Worm (Caenorhabditis elegans) whole organism, L3 larva: ENCODE measurements around the gene F38B7.10.

Experiments
- R02D3.7 ChIP-seq: fragments of 150-350 bp; optimal IDR thresholded peaks from 2 replicates; lab custom pipeline; 2014; ENCODE audit warnings: missing biosample characterization, missing genetic modification characterization
- ZK546.5 ChIP-seq: sonication (generic microtip); optimal IDR thresholded peaks from 2 replicates; lab custom pipeline; 2017; ENCODE audit warnings: missing biosample characterization, missing genetic modification characterization
- aly-2 ChIP-seq: fragments of 150-350 bp; optimal IDR thresholded peaks from 2 replicates; lab custom pipeline; 2014; ENCODE audit warnings: missing biosample characterization, missing genetic modification characterization
- ama-1 ChIP-seq: fragments of 150-350 bp; optimal IDR thresholded peaks from 2 replicates; lab custom pipeline; 2018
- ceh-16 ChIP-seq: sonication (generic microtip); optimal IDR thresholded peaks from 2 replicates; lab custom pipeline; 2017; ENCODE audit warnings: missing biosample characterization, missing genetic modification characterization
- ceh-28 ChIP-seq: fragments of 150-350 bp; optimal IDR thresholded peaks from 2 replicates; lab custom pipeline; 2014; ENCODE audit warnings: missing biosample characterization, missing genetic modification reagents, missing genetic modification characterization
- ceh-82 ChIP-seq: fragments of 150-350 bp; optimal IDR thresholded peaks from 2 replicates; lab custom pipeline; 2014; ENCODE audit warnings: missing biosample characterization, missing genetic modification characterization
- ceh-9 ChIP-seq: sonication (generic microtip); optimal IDR thresholded peaks from 2 replicates; lab custom pipeline; 2018; ENCODE audit warnings: missing biosample characterization, missing genetic modification characterization
- daf-12 ChIP-seq: fragments of 150-350 bp; optimal IDR thresholded peaks from 2 replicates; lab custom pipeline; 2014; ENCODE audit warnings: missing biosample characterization, missing genetic modification reagents, missing genetic modification characterization
- egl-27 ChIP-seq: sonication (generic microtip); optimal IDR thresholded peaks from 4 replicates; lab custom pipeline; 2017; ENCODE audit warnings: missing biosample characterization, missing genetic modification reagents, missing genetic modification characterization
- egl-5 ChIP-seq: fragments of 150-350 bp; optimal IDR thresholded peaks from 2 replicates; lab custom pipeline; 2017; ENCODE audit warnings: missing biosample characterization, missing genetic modification reagents, missing genetic modification characterization, inconsistent platforms
- elt-1 ChIP-seq: fragments of 150-350 bp; optimal IDR thresholded peaks from 2 replicates; lab custom pipeline; 2014; ENCODE audit warnings: missing biosample characterization, missing genetic modification characterization
- elt-2 ChIP-seq: sonication (generic microtip); optimal IDR thresholded peaks from 2 replicates; lab custom pipeline; 2016; ENCODE audit warnings: missing genetic modification reagents, mild to moderate bottlenecking, missing genetic modification characterization, missing compliant biosample characterization
- elt-3 ChIP-seq, 3 experiments: fragments of 150-350 bp in 1 of 3; sonication (generic microtip) in 2 of 3; optimal IDR thresholded peaks; 2 replicates in 2 of 3; 4 replicates in 1 of 3; lab custom pipeline; 2014 to 2017; ENCODE audit warnings: missing biosample characterization in 3 of 3, missing genetic modification characterization in 3 of 3
- eor-1 ChIP-seq, 2 experiments: fragments of 150-350 bp; optimal IDR thresholded peaks; 2 replicates each; lab custom pipeline; 2014 to 2018; ENCODE audit warnings: missing biosample characterization in 2 of 2, missing genetic modification characterization in 2 of 2
- fkh-10 ChIP-seq: sonication (generic microtip); optimal IDR thresholded peaks from 2 replicates; lab custom pipeline; 2017; ENCODE audit warnings: missing biosample characterization, missing genetic modification reagents, missing genetic modification characterization
- fkh-2 ChIP-seq: fragments of 150-350 bp; optimal IDR thresholded peaks from 2 replicates; lab custom pipeline; 2014; ENCODE audit warnings: missing biosample characterization, missing genetic modification reagents, missing genetic modification characterization
- fos-1 ChIP-seq: fragments of 150-350 bp; optimal IDR thresholded peaks from 2 replicates; lab custom pipeline; 2014; ENCODE audit warnings: missing biosample characterization, missing genetic modification characterization
- hmg-11 ChIP-seq: sonication (generic microtip); optimal IDR thresholded peaks from 2 replicates; lab custom pipeline; 2016; ENCODE audit warnings: missing genetic modification characterization, missing compliant biosample characterization
- jun-1 ChIP-seq: fragments of 150-350 bp; optimal IDR thresholded peaks from 2 replicates; lab custom pipeline; 2014; ENCODE audit warnings: missing biosample characterization, missing genetic modification reagents, missing genetic modification characterization
- lin-15B ChIP-seq: fragments of 150-350 bp; optimal IDR thresholded peaks from 2 replicates; lab custom pipeline; 2014; ENCODE audit warnings: missing biosample characterization, missing genetic modification characterization
- lin-39 ChIP-seq: fragments of 150-350 bp; optimal IDR thresholded peaks from 2 replicates; lab custom pipeline; 2018; ENCODE audit warnings: missing biosample characterization, missing genetic modification reagents, missing genetic modification characterization
- lsy-12 ChIP-seq: sonication (generic microtip); optimal IDR thresholded peaks from 2 replicates; lab custom pipeline; 2016; ENCODE audit warnings: mild to moderate bottlenecking, missing genetic modification characterization, missing compliant biosample characterization
- mdl-1 ChIP-seq: fragments of 150-350 bp; optimal IDR thresholded peaks from 2 replicates; lab custom pipeline; 2014; ENCODE audit warnings: missing biosample characterization, missing genetic modification characterization
- mml-1 ChIP-seq: fragments of 150-350 bp; sonication (generic microtip); optimal IDR thresholded peaks from 3 replicates; lab custom pipeline; 2014; ENCODE audit warnings: missing biosample characterization, missing genetic modification characterization
- nfya-1 ChIP-seq: sonication (generic microtip); optimal IDR thresholded peaks from 2 replicates; lab custom pipeline; 2017; ENCODE audit warnings: missing genetic modification characterization, mild to moderate bottlenecking, missing compliant biosample characterization, antibody characterized with exemption, moderate library complexity; ENCODE audit not compliant: insufficient read depth
- nhr-11 ChIP-seq: fragments of 150-350 bp; optimal IDR thresholded peaks from 2 replicates; lab custom pipeline; 2014; ENCODE audit warnings: missing biosample characterization, missing genetic modification characterization
- nhr-12 ChIP-seq: fragments of 150-350 bp; optimal IDR thresholded peaks from 2 replicates; lab custom pipeline; 2014; ENCODE audit warnings: missing biosample characterization, missing genetic modification characterization
- nhr-23 ChIP-seq: fragments of 150-350 bp; optimal IDR thresholded peaks from 2 replicates; lab custom pipeline; 2014; ENCODE audit warnings: missing biosample characterization, missing genetic modification reagents, missing genetic modification characterization
- nhr-237 ChIP-seq: fragments of 150-350 bp; optimal IDR thresholded peaks from 2 replicates; lab custom pipeline; 2014; ENCODE audit warnings: missing biosample characterization, missing genetic modification characterization
- nhr-25 ChIP-seq: sonication (generic microtip); optimal IDR thresholded peaks from 2 replicates; lab custom pipeline; 2017; ENCODE audit warnings: missing biosample characterization, missing genetic modification characterization
- nhr-28 ChIP-seq: fragments of 150-350 bp; optimal IDR thresholded peaks from 2 replicates; lab custom pipeline; 2014; ENCODE audit warnings: missing biosample characterization, missing genetic modification characterization
- nhr-43 ChIP-seq: sonication (generic microtip); optimal IDR thresholded peaks from 2 replicates; lab custom pipeline; 2016; ENCODE audit warnings: mild to moderate bottlenecking, missing genetic modification characterization, missing compliant biosample characterization; ENCODE audit not compliant: poor library complexity, severe bottlenecking
- nhr-67 ChIP-seq: fragments of 150-350 bp; optimal IDR thresholded peaks from 2 replicates; lab custom pipeline; 2014; ENCODE audit warnings: missing biosample characterization, missing genetic modification characterization
- nhr-76 ChIP-seq: fragments of 150-350 bp; sonication (generic microtip); optimal IDR thresholded peaks from 5 replicates; lab custom pipeline; 2014; ENCODE audit warnings: missing biosample characterization, missing genetic modification characterization
- nhr-77 ChIP-seq: fragments of 150-350 bp; optimal IDR thresholded peaks from 2 replicates; lab custom pipeline; 2014; ENCODE audit warnings: missing biosample characterization, missing genetic modification characterization
- pha-4 ChIP-seq: fragments of 150-350 bp; optimal IDR thresholded peaks from 2 replicates; lab custom pipeline; 2014; ENCODE audit warnings: missing biosample characterization, missing genetic modification reagents, missing genetic modification characterization
- pqm-1 ChIP-seq: fragments of 150-350 bp; optimal IDR thresholded peaks from 2 replicates; lab custom pipeline; 2017; ENCODE audit warnings: missing biosample characterization, missing genetic modification characterization, inconsistent platforms
- sea-2 ChIP-seq: fragments of 150-350 bp; sonication (generic microtip); optimal IDR thresholded peaks from 4 replicates; lab custom pipeline; 2014; ENCODE audit warnings: missing biosample characterization, missing genetic modification reagents, missing genetic modification characterization
- skn-1 ChIP-seq: fragments of 150-350 bp; optimal IDR thresholded peaks from 2 replicates; lab custom pipeline; 2014; ENCODE audit warnings: missing biosample characterization, missing genetic modification characterization
- snpc-4 ChIP-seq: fragments of 150-350 bp; optimal IDR thresholded peaks from 2 replicates; lab custom pipeline; 2014; ENCODE audit warnings: missing biosample characterization, missing genetic modification characterization
- tbx-2 ChIP-seq: sonication (generic microtip); optimal IDR thresholded peaks from 2 replicates; lab custom pipeline; 2016; ENCODE audit warnings: mild to moderate bottlenecking, missing genetic modification characterization, missing compliant biosample characterization
- unc-39 ChIP-seq: sonication (generic microtip); optimal IDR thresholded peaks from 4 replicates; lab custom pipeline; 2017; ENCODE audit warnings: missing biosample characterization, missing genetic modification characterization
- unc-62 ChIP-seq: fragments of 150-350 bp; sonication (generic microtip); optimal IDR thresholded peaks from 4 replicates; lab custom pipeline; 2014; ENCODE audit warnings: missing biosample characterization, missing genetic modification reagents, missing genetic modification characterization
- zag-1 ChIP-seq: fragments of 150-350 bp; optimal IDR thresholded peaks from 2 replicates; lab custom pipeline; 2014; ENCODE audit warnings: missing biosample characterization, missing genetic modification characterization
- ztf-11 ChIP-seq: fragments of 150-350 bp; optimal IDR thresholded peaks from 2 replicates; lab custom pipeline; 2014; ENCODE audit warnings: missing biosample characterization, missing genetic modification characterization
- ztf-4 ChIP-seq: fragments of 150-350 bp; optimal IDR thresholded peaks from 2 replicates; lab custom pipeline; 2014; ENCODE audit warnings: missing biosample characterization, missing genetic modification characterization

F38B7.10 gene

ce11 chrV:11531100-11531499 is 14.2 kb upstream of the F38B7.10 start (continued):
- TF ChIP-seq egl-27 (tag; lab: Kevin White, UChicago), result no peak
- TF ChIP-seq jun-1 (tag; lab: Kevin White, UChicago), result no peak
- TF ChIP-seq nhr-77 (tag; lab: Kevin White, UChicago), result no peak
- no peak for TF ChIP-seq ceh-82 (tag; lab: Kevin White, UChicago)
- TF ChIP-seq zag-1 (tag; lab: Kevin White, UChicago), result no peak
- TF ChIP-seq nhr-28 (tag; lab: Kevin White, UChicago), result no peak
- TF ChIP-seq skn-1, result no peak
- no peak for TF ChIP-seq aly-2 (tag; lab: Kevin White, UChicago)
- TF ChIP-seq snpc-4 (tag; lab: Kevin White, UChicago), result no peak
- TF ChIP-seq nhr-23 (tag; lab: Kevin White, UChicago), result peak; percentile 66
- no peak for TF ChIP-seq ceh-28 (tag; lab: Kevin White, UChicago)
- TF ChIP-seq nhr-67 (tag; lab: Kevin White, UChicago), result no peak

- no peak for TF ChIP-seq nhr-28 (tag; lab: Kevin White, UChicago)
- TF ChIP-seq lsy-12 (tag; lab: Kevin White, UChicago), result peak; percentile 58
- no peak for TF ChIP-seq ama-1
- TF ChIP-seq elt-1 (tag; lab: Kevin White, UChicago), result peak; percentile 58
- TF ChIP-seq skn-1, result peak; percentile 73
- no peak for TF ChIP-seq fkh-2 (tag; lab: Kevin White, UChicago)
- no peak for TF ChIP-seq ztf-11
- TF ChIP-seq R02D3.7, result no peak
- TF ChIP-seq eor-1 (tag; optimal IDR thresholded peaks at IDR 0.05; lab: Kevin White, UChicago), result no peak
- peak; percentile 54 for TF ChIP-seq tbx-2 (tag; lab: Kevin White, UChicago)
- TF ChIP-seq ceh-16, result no peak
- no peak for TF ChIP-seq ZK546.5
- TF ChIP-seq mml-1 (tag; lab: Kevin White, UChicago), result no peak
- peak; percentile 95 for TF ChIP-seq nhr-25 (tag; lab: Kevin White, UChicago)
- no peak for TF ChIP-seq zag-1 (tag; lab: Kevin White, UChicago)
- no peak for TF ChIP-seq unc-39 (tag; lab: Kevin White, UChicago)
- peak; percentile 28 for TF ChIP-seq nhr-23 (tag; lab: Kevin White, UChicago)
- no peak for TF ChIP-seq nhr-77 (tag; lab: Kevin White, UChicago)
- no peak for TF ChIP-seq nhr-11
- TF ChIP-seq fos-1 (tag; lab: Kevin White, UChicago), result no peak
- peak; percentile 36 for TF ChIP-seq snpc-4 (tag; lab: Kevin White, UChicago)
- TF ChIP-seq hmg-11 (tag; lab: Kevin White, UChicago), result no peak
- TF ChIP-seq lin-15B (tag; lab: Kevin White, UChicago), result no peak
- peak; percentile 85 for TF ChIP-seq egl-27 (tag; lab: Kevin White, UChicago)
- TF ChIP-seq egl-5 (tag; lab: Kevin White, UChicago), result peak; percentile 21
- no peak for TF ChIP-seq nhr-67 (tag; lab: Kevin White, UChicago)
- TF ChIP-seq nhr-237, result no peak
- TF ChIP-seq sea-2 (GFP tag; lab: Kevin White, UChicago), result no peak
- no peak for TF ChIP-seq daf-12 (tag; lab: Kevin White, UChicago)
- TF ChIP-seq nfya-1 (tag; lab: Kevin White, UChicago), result peak; percentile 52
- TF ChIP-seq elt-3 (tag; optimal IDR thresholded peaks at IDR 0.05; lab: Kevin White, UChicago), result peak in 1 of 3 experiments; percentile 43
- TF ChIP-seq fkh-10 (GFP tag; lab: Kevin White, UChicago), result no peak
- no peak for TF ChIP-seq ceh-82 (tag; lab: Kevin White, UChicago)
- no peak for TF ChIP-seq nhr-12 (tag; lab: Kevin White, UChicago)
- no peak for TF ChIP-seq aly-2 (tag; lab: Kevin White, UChicago)
- TF ChIP-seq ztf-4 (tag; lab: Kevin White, UChicago), result peak; percentile 18
- TF ChIP-seq ceh-28 (tag; lab: Kevin White, UChicago), result peak; percentile 35
- TF ChIP-seq ceh-9 (tag; lab: Kevin White, UChicago), result no peak
- TF ChIP-seq elt-2 (tag; lab: Kevin White, UChicago), result peak; percentile 88
- peak; percentile 82 for TF ChIP-seq jun-1 (tag; lab: Kevin White, UChicago)
- TF ChIP-seq pha-4, result peak; percentile 96
- peak; percentile 42 for TF ChIP-seq lin-39
- peak; percentile 77 for TF ChIP-seq mdl-1
- TF ChIP-seq nhr-43 (tag; lab: Kevin White, UChicago), result peak; percentile 70
- peak; percentile 81 for TF ChIP-seq pqm-1 (tag; lab: Kevin White, UChicago)
- peak; percentile 62 for TF ChIP-seq unc-62 (GFP tag; lab: Kevin White, UChicago)
- no peak for TF ChIP-seq nhr-76 (tag; lab: Kevin White, UChicago)
Measured at ce11 chrV:11531831-11532534, 13.3 kb upstream of the F38B7.10 start.
